Worm (Caenorhabditis elegans) whole organism, L3 larva: ENCODE data around the gene EEED8.13.

Source experiments
- ceh-28 ChIP-seq: fragments of 150-350 bp; optimal IDR thresholded peaks from 2 replicates; lab custom pipeline; 2014; ENCODE audit warnings: missing biosample characterization, missing genetic modification reagents, missing genetic modification characterization
- ceh-82 ChIP-seq: fragments of 150-350 bp; optimal IDR thresholded peaks from 2 replicates; lab custom pipeline; 2014; ENCODE audit warnings: missing biosample characterization, missing genetic modification characterization
- ceh-9 ChIP-seq: sonication (generic microtip); optimal IDR thresholded peaks from 2 replicates; lab custom pipeline; 2018; ENCODE audit warnings: missing biosample characterization, missing genetic modification characterization
- egl-5 ChIP-seq: fragments of 150-350 bp; optimal IDR thresholded peaks from 2 replicates; lab custom pipeline; 2017; ENCODE audit warnings: missing biosample characterization, missing genetic modification reagents, missing genetic modification characterization, inconsistent platforms
- mdl-1 ChIP-seq: fragments of 150-350 bp; optimal IDR thresholded peaks from 2 replicates; lab custom pipeline; 2014; ENCODE audit warnings: missing biosample characterization, missing genetic modification characterization
- nhr-237 ChIP-seq: fragments of 150-350 bp; optimal IDR thresholded peaks from 2 replicates; lab custom pipeline; 2014; ENCODE audit warnings: missing biosample characterization, missing genetic modification characterization
- nhr-25 ChIP-seq: sonication (generic microtip); optimal IDR thresholded peaks from 2 replicates; lab custom pipeline; 2017; ENCODE audit warnings: missing biosample characterization, missing genetic modification characterization
- snpc-4 ChIP-seq: fragments of 150-350 bp; optimal IDR thresholded peaks from 2 replicates; lab custom pipeline; 2014; ENCODE audit warnings: missing biosample characterization, missing genetic modification characterization
- unc-39 ChIP-seq: sonication (generic microtip); optimal IDR thresholded peaks from 4 replicates; lab custom pipeline; 2017; ENCODE audit warnings: missing biosample characterization, missing genetic modification characterization
- unc-62 ChIP-seq: fragments of 150-350 bp; sonication (generic microtip); optimal IDR thresholded peaks from 4 replicates; lab custom pipeline; 2014; ENCODE audit warnings: missing biosample characterization, missing genetic modification reagents, missing genetic modification characterization
- zag-1 ChIP-seq: fragments of 150-350 bp; optimal IDR thresholded peaks from 2 replicates; lab custom pipeline; 2014; ENCODE audit warnings: missing biosample characterization, missing genetic modification characterization

- no peak for TF ChIP-seq ceh-28 (tag; lab: Kevin White, UChicago)
- TF ChIP-seq ceh-82 (tag; lab: Kevin White, UChicago) = no peak
- no peak for TF ChIP-seq mdl-1 (tag; lab: Kevin White, UChicago)
- TF ChIP-seq snpc-4 (tag; lab: Kevin White, UChicago) = no peak
- TF ChIP-seq unc-62 (GFP tag; lab: Kevin White, UChicago) = no peak
- TF ChIP-seq zag-1 = no peak
- no peak for TF ChIP-seq nhr-237 (tag; lab: Kevin White, UChicago)
- no peak for TF ChIP-seq unc-39 (tag; lab: Kevin White, UChicago)
- no peak for TF ChIP-seq egl-5 (tag; lab: Kevin White, UChicago)
- no peak for TF ChIP-seq nhr-25 (tag; lab: Kevin White, UChicago)
- no peak for TF ChIP-seq ceh-9 (tag; lab: Kevin White, UChicago)
Measured at ce11 chrII:5393090-5393489, 19.3 kb downstream of the EEED8.13 start, which contains the start of gene brap-2.
